Worm (Caenorhabditis elegans): ENCODE measurements around the gene tsp-8.

Gene tsp-8

DNA sequence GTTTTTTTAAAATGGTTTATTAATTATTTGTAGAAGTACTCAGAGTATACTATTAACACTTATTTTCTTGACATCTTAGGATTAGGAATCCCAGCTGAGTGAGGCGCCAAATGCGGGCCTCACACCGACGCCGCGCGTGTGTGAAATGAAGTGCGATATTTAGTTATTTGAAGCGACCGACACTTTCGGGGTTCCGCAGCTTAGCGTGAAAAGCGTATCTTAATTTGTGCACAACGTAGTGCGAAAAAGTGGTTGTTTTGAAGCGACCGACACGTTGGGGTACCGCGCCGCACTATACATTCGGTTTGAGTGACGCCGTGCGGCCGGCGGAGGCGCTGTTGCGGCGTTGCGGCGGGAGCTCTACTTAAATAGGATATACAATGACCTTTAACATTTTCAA lies 24.4 kb downstream of the tsp-8 start:
- TF ChIP-seq rnt-1 (tag; optimal IDR thresholded peaks at IDR 0.05) (no peak), ets-4 (tag; optimal IDR thresholded peaks at IDR 0.05) (no peak), ceh-14 (tag; optimal IDR thresholded peaks at IDR 0.05) (no peak), dve-1 (tag; optimal IDR thresholded peaks at IDR 0.05) (no peak), ceh-48 (tag; optimal IDR thresholded peaks at IDR 0.05) (no peak), tbx-2 (tag; optimal IDR thresholded peaks at IDR 0.05) (no peak), fax-1 (tag; optimal IDR thresholded peaks at IDR 0.05) (no peak), ztf-16 (tag; optimal IDR thresholded peaks at IDR 0.05) (no peak), unc-86 (tag; optimal IDR thresholded peaks at IDR 0.05) (no peak), madf-2 (tag; optimal IDR thresholded peaks at IDR 0.05) (no peak)

DNA sequence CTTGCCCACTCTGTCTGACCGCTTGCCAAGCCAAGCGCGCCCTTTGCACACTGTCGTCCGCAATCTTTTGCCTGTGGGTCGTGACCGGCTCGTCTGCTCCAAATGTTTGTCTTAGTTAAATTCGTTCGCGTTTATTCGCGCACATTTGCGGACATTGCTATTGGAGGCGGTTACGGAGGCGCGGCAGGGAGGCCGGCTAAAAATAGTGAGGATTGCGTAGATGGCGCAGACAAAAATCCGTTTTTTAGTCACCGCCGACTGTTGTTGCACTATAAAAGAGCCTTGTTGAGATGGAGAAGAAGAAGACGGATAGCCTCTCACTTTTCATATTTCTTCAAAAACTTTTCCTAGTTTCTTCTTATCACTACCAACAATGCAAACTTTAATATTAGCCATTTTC lies 27.8 kb downstream of the tsp-8 start, which contains the start of gene F40E10.5:
Gene F40E10.5, plus strand, starts transcription at position 301 of the 400 bp plus-strand sequence.
- TF ChIP-seq che-1 (tag; optimal IDR thresholded peaks at IDR 0.05) (no peak), ref-2 (tag; optimal IDR thresholded peaks at IDR 0.05) (no peak), mec-3 (tag; optimal IDR thresholded peaks at IDR 0.05; ENCODE audit: borderline replicate concordance) (no peak), ceh-30 (tag; optimal IDR thresholded peaks at IDR 0.05) (no peak), ets-4 (tag; optimal IDR thresholded peaks at IDR 0.05) (peak; percentile 9), pax-1 (tag; optimal IDR thresholded peaks at IDR 0.05) (peak; percentile 11), pros-1 (tag; optimal IDR thresholded peaks at IDR 0.05) (no peak), ahr-1 (tag; optimal IDR thresholded peaks at IDR 0.05) (no peak), eyg-1 (tag; optimal IDR thresholded peaks at IDR 0.05) (no peak), hlh-30 (tag; optimal IDR thresholded peaks at IDR 0.05; ENCODE audit: insufficient read depth) (no peak)

DNA sequence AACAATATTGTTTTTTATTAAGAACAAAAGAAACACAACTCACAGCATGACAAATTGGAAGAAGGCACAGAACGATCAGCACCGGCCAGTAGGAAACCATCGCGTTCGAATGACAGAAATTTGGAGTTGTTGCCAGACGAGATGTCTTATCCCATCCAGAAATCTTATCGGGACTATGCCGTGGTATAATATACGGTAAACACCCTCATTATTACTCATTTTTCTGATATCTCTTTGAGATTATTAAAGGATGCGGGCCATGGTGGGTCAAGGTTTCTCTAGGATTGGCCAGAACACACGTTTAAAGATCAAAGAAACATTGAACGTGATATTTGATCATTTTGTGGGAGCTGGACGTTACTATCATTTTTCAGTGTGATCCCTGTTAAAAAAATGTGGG lies 29.4 kb downstream of the tsp-8 start, which contains the start of gene hch-1:
Gene hch-1, minus strand, starts transcription at position 112 of the 400 bp plus-strand sequence.
- TF ChIP-seq ceh-30 (tag; optimal IDR thresholded peaks at IDR 0.05) (no peak), nfya-1 (tag; optimal IDR thresholded peaks at IDR 0.05) (no peak)

DNA sequence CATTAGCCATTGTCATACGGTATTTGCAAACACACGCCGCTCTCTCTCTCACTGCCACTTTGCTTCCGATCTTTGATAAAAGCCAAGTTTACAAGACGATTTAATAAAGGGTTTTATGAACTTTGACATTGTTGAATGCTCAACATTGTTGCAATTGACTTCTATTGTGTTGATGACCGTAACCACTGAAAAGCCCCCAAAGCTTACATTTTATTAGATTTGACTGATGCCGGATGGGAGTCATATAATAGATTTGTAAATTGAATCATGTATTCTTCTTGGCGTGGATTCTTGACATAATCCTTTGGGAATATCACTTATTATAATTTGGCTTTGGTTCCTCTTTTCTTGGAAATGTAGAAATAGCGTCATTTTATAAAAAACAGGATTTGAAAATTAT lies 33.4 kb downstream of the tsp-8 start:
- no peak for TF ChIP-seq mec-3 (tag; optimal IDR thresholded peaks at IDR 0.05; ENCODE audit: borderline replicate concordance)
- TF ChIP-seq unc-42 (tag; optimal IDR thresholded peaks at IDR 0.05): peak; percentile 68

DNA sequence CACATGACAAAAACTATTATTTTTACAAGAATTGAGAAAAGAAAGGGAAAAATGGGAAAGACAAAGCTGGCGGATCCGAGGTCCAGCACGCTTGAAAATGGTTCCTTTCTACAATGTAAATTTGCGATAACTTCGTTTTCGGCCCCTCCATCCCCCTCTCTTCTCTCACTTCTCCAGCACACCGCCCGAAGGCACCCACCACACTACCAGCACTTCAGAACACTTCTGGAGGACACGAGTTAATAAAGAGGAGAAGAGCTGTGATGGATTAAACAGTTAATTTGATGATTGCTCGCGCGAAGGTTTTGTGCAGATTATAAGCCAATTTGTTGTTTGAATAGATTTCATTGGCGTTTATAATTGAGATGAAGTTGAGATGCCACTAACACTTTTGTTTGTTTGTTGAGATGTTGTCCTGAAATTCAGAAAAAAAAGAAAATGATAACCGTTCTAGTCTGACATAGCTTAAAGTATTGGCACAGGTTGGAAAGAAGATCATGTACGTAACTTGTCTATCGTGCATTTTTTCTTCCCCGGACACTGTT lies 34.6 kb downstream of the tsp-8 start:
- TF ChIP-seq unc-42 (tag; optimal IDR thresholded peaks at IDR 0.05): peak; percentile 96
- TF ChIP-seq C08G9.2 (tag; optimal IDR thresholded peaks at IDR 0.05): no peak

DNA sequence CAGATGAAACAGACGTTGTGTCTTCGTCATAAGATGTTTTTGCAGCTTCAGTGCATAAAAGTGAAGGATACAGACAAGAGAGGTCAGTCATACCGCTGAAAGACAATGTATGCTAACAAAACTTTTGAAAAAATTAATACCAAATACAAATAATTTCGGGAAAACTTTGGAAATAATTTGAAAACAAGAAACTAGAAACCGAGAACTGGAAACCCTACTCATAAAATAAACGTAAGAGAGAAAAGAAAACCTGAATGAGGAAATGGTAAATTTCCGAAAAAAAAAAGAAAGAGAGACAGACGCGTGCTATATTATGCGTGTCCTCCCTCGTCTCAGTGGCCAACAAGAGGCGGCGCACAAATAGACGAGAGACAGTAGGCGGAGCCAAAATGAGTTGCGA lies 36.4 kb downstream of the tsp-8 start, which contains the start of gene sox-3:
Gene sox-3, minus strand, starts transcription at position 101 of the 400 bp plus-strand sequence.
- TF ChIP-seq T23F11.4 (GFP tag; optimal IDR thresholded peaks at IDR 0.05): no peak
- TF ChIP-seq ceh-48 (tag; optimal IDR thresholded peaks at IDR 0.05): no peak
- no peak for TF ChIP-seq nhr-232 (tag; optimal IDR thresholded peaks at IDR 0.05)
- TF ChIP-seq che-1 (tag; optimal IDR thresholded peaks at IDR 0.05): no peak
- no peak for TF ChIP-seq pha-4 (tag; optimal IDR thresholded peaks at IDR 0.05)
- TF ChIP-seq madf-2 (tag; optimal IDR thresholded peaks at IDR 0.05): no peak
- TF ChIP-seq hlh-6 (tag; optimal IDR thresholded peaks at IDR 0.05): no peak
- TF ChIP-seq ceh-14 (tag; optimal IDR thresholded peaks at IDR 0.05): no peak
- no peak for TF ChIP-seq F13H6.1 (tag; optimal IDR thresholded peaks at IDR 0.05)
- TF ChIP-seq sdc-2 (tag; optimal IDR thresholded peaks at IDR 0.05): no peak
- TF ChIP-seq fax-1 (tag; optimal IDR thresholded peaks at IDR 0.05): no peak
- no peak for TF ChIP-seq lim-6 (tag; optimal IDR thresholded peaks at IDR 0.05)
- no peak for TF ChIP-seq ceh-18 (tag; optimal IDR thresholded peaks at IDR 0.05)
- no peak for TF ChIP-seq eyg-1 (tag; optimal IDR thresholded peaks at IDR 0.05)
- no peak for TF ChIP-seq syd-9 (tag; optimal IDR thresholded peaks at IDR 0.05)
- TF ChIP-seq fkh-10 (GFP tag; optimal IDR thresholded peaks at IDR 0.05): no peak
- no peak for TF ChIP-seq ama-1 (optimal IDR thresholded peaks at IDR 0.05)
- no peak for TF ChIP-seq nfya-1 (tag; optimal IDR thresholded peaks at IDR 0.05)
- no peak for TF ChIP-seq ceh-24 (tag; optimal IDR thresholded peaks at IDR 0.05)
- no peak for TF ChIP-seq elt-2 (tag; optimal IDR thresholded peaks at IDR 0.05)

Measured in whole organism, late embryonic.